Worm (Caenorhabditis elegans): ENCODE measurements around the gene K06H6.4.

- no peak for TF ChIP-seq hlh-17 (GFP tag; optimal IDR thresholded peaks at IDR 0.05; ENCODE audit: borderline replicate concordance)
- no peak for TF ChIP-seq grh-1 (GFP tag; IDR thresholded peaks at IDR 0.05)
- TF ChIP-seq ceh-90 (tag; optimal IDR thresholded peaks at IDR 0.05) = no peak
- no peak for TF ChIP-seq hpl-2 (GFP tag; optimal IDR thresholded peaks at IDR 0.05)
- TF ChIP-seq zip-4 (GFP tag; optimal IDR thresholded peaks at IDR 0.05) = no peak
- TF ChIP-seq pag-3 (tag; optimal IDR thresholded peaks at IDR 0.05; ENCODE audit: borderline replicate concordance, insufficient read depth) = no peak
- TF ChIP-seq nhr-28 (tag; optimal IDR thresholded peaks at IDR 0.05) = no peak
- no peak for TF ChIP-seq nhr-77 (tag; optimal IDR thresholded peaks at IDR 0.05)
- TF ChIP-seq mdl-1 (tag; optimal IDR thresholded peaks at IDR 0.05) = no peak
These were observed 40.0 kb upstream of the K06H6.4 start, which contains the start of gene nhr-155 for ce11 chrV:539040-539510.

All from whole organism, L1 larva.